Fruit fly (Drosophila melanogaster) whole organism, embryonic: ENCODE data around the gene CG10194.
A peak's percentile ranks its signal among the peaks of the same experiment; 100 is the strongest.

Experiments used
- CG10321 ChIP-seq: fragments of 200-800 bp; sonication (Bioruptor generic); IDR thresholded peaks from 2 replicates; pipeline ENCODE4 v1.3.6; 2022; ENCODE audit warnings: missing biosample characterization, missing genetic modification characterization
- CG12155 ChIP-seq: fragments of 200-800 bp; sonication (Bioruptor generic); optimal IDR thresholded peaks from 3 replicates; lab custom pipeline; 2016; ENCODE audit warnings: missing biosample characterization, missing genetic modification characterization
- CG13775 ChIP-seq: fragments of 200-800 bp; sonication (Bioruptor generic); optimal IDR thresholded peaks from 3 replicates; lab custom pipeline; 2017; ENCODE audit warnings: missing biosample characterization, mild to moderate bottlenecking, missing genetic modification characterization
- CG33213 ChIP-seq: fragments of 200-800 bp; sonication (Bioruptor generic); optimal IDR thresholded peaks from 3 replicates; lab custom pipeline; 2016; ENCODE audit warnings: missing biosample characterization, missing genetic modification characterization
- CG33557 ChIP-seq: fragments of 200-800 bp; sonication (Bioruptor generic); optimal IDR thresholded peaks from 2 replicates; lab custom pipeline; 2019; ENCODE audit warnings: missing biosample characterization, mild to moderate bottlenecking, missing genetic modification characterization, moderate library complexity
- CG34224 ChIP-seq: fragments of 200-800 bp; sonication (Bioruptor generic); IDR thresholded peaks from 3 replicates; pipeline ENCODE4 v1.3.6; 2022; ENCODE audit warnings: missing biosample characterization, missing genetic modification characterization; ENCODE audit not compliant: partially characterized antibody
- CG3847 ChIP-seq: fragments of 200-800 bp; sonication (Bioruptor generic); IDR thresholded peaks from 2 replicates; pipeline ENCODE4 v1.3.6; 2022; ENCODE audit warnings: missing biosample characterization, missing genetic modification characterization
- CG4404 ChIP-seq: fragments of 200-800 bp; sonication (Bioruptor generic); IDR thresholded peaks from 2 replicates; pipeline ENCODE4 v1.3.6; 2022; ENCODE audit warnings: missing biosample characterization, missing genetic modification characterization
- CG7271 ChIP-seq: fragments of 200-800 bp; sonication (Bioruptor generic); optimal IDR thresholded peaks from 2 replicates; lab custom pipeline; 2018; ENCODE audit warnings: missing biosample characterization, mild to moderate bottlenecking, missing genetic modification characterization, moderate library complexity
- CG7745 ChIP-seq: fragments of 200-800 bp; sonication (Bioruptor generic); optimal IDR thresholded peaks from 2 replicates; lab custom pipeline; 2018; ENCODE audit warnings: missing biosample characterization, mild to moderate bottlenecking, missing genetic modification characterization, moderate library complexity
- CG8359 ChIP-seq: fragments of 200-800 bp; sonication (Bioruptor generic); optimal IDR thresholded peaks from 2 replicates; lab custom pipeline; 2017; ENCODE audit warnings: missing biosample characterization, mild to moderate bottlenecking, missing genetic modification characterization, borderline replicate concordance
- CTCF ChIP-seq: fragments of 200-800 bp; sonication (Bioruptor generic); optimal IDR thresholded peaks from 2 replicates; lab custom pipeline; 2017; ENCODE audit warnings: missing biosample characterization, mild to moderate bottlenecking, missing genetic modification characterization, moderate library complexity
- Dad ChIP-seq: fragments of 200-800 bp; sonication (Bioruptor generic); optimal IDR thresholded peaks from 3 replicates; lab custom pipeline; 2016; ENCODE audit warnings: missing biosample characterization, missing genetic modification characterization
- Dbx ChIP-seq: fragments of 200-800 bp; sonication (Bioruptor generic); IDR thresholded peaks from 3 replicates; pipeline ENCODE4 v1.3.6; 2022; ENCODE audit warnings: missing biosample characterization, missing genetic modification characterization
- Dref ChIP-seq: fragments of 200-800 bp; sonication (Bioruptor generic); IDR thresholded peaks from 2 replicates; pipeline ENCODE4 v1.3.6; 2022; ENCODE audit warnings: missing biosample characterization, missing genetic modification characterization
- Ets65A ChIP-seq: fragments of 200-800 bp; sonication (Bioruptor generic); peaks from one replicate; lab custom pipeline; 2016; ENCODE audit warnings: missing biosample characterization, missing genetic modification characterization
- Hr3 ChIP-seq: fragments of 200-800 bp; sonication (Bioruptor generic); optimal IDR thresholded peaks from 3 replicates; lab custom pipeline; 2016; ENCODE audit warnings: missing biosample characterization, missing genetic modification characterization
- Hr51 ChIP-seq, 2 experiments: fragments of 200-800 bp; sonication (Bioruptor generic); optimal IDR thresholded peaks; 2 replicates in 1 of 2; 3 replicates in 1 of 2; lab custom pipeline; 2016 to 2018; ENCODE audit warnings: missing biosample characterization in 2 of 2, missing genetic modification characterization in 2 of 2, mild to moderate bottlenecking in 1 of 2, moderate library complexity in 1 of 2
- Hsf ChIP-seq: fragments of 200-800 bp; sonication (Bioruptor generic); optimal IDR thresholded peaks from 3 replicates; lab custom pipeline; 2016; ENCODE audit warnings: missing biosample characterization, missing genetic modification characterization
- MESR4 ChIP-seq: fragments of 200-800 bp; sonication (Bioruptor generic); optimal IDR thresholded peaks from 2 replicates; lab custom pipeline; 2018; ENCODE audit warnings: missing biosample characterization, mild to moderate bottlenecking, missing genetic modification characterization, moderate library complexity
- Med ChIP-seq: fragments of 200-800 bp; sonication (Bioruptor generic); peaks from one replicate; lab custom pipeline; 2016; ENCODE audit warnings: missing biosample characterization, missing genetic modification characterization, mild to moderate bottlenecking, inconsistent platforms, moderate library complexity
- Pdp1 ChIP-seq, 2 experiments: fragments of 200-800 bp; sonication (Bioruptor generic); optimal IDR thresholded peaks; 3 replicates each; lab custom pipeline; 2016; ENCODE audit warnings: missing biosample characterization in 2 of 2, missing genetic modification characterization in 2 of 2, mild to moderate bottlenecking in 1 of 2, moderate library complexity in 1 of 2
- Ptx1 ChIP-seq: fragments of 200-800 bp; sonication (Bioruptor generic); IDR thresholded peaks from 2 replicates; pipeline ENCODE4 v1.3.6; 2022; ENCODE audit warnings: missing biosample characterization, missing genetic modification characterization
- Six4 ChIP-seq: fragments of 200-800 bp; sonication (Bioruptor generic); optimal IDR thresholded peaks from 2 replicates; lab custom pipeline; 2016; ENCODE audit warnings: missing biosample characterization, missing genetic modification characterization
- Tbp ChIP-seq: fragments of >200 bp; optimal IDR thresholded peaks from 2 replicates; lab custom pipeline; 2018; ENCODE audit warnings: missing biosample characterization, missing genetic modification characterization
- YL-1 ChIP-seq: fragments of 200-800 bp; sonication (Bioruptor generic); optimal IDR thresholded peaks from 3 replicates; lab custom pipeline; 2017; ENCODE audit warnings: missing biosample characterization, mild to moderate bottlenecking, missing genetic modification characterization
- al ChIP-seq: fragments of 200-800 bp; sonication (Bioruptor generic); IDR thresholded peaks from 2 replicates; pipeline ENCODE4 v1.3.6; 2022; ENCODE audit warnings: missing biosample characterization, missing genetic modification characterization
- caup ChIP-seq: fragments of 200-800 bp; sonication (Bioruptor generic); optimal IDR thresholded peaks from 3 replicates; lab custom pipeline; 2017; ENCODE audit warnings: missing biosample characterization, mild to moderate bottlenecking, missing genetic modification characterization, moderate library complexity; ENCODE audit not compliant: severe bottlenecking
- cg ChIP-seq: fragments of 200-800 bp; sonication (Bioruptor generic); optimal IDR thresholded peaks from 3 replicates; lab custom pipeline; 2019; ENCODE audit warnings: missing biosample characterization, mild to moderate bottlenecking, missing genetic modification characterization, moderate library complexity
- chif ChIP-seq, 2 experiments: fragments of 200-800 bp; sonication (Bioruptor generic); optimal IDR thresholded peaks; 3 replicates each; lab custom pipeline; 2016; ENCODE audit warnings: missing biosample characterization in 2 of 2, missing genetic modification characterization in 2 of 2
- crol ChIP-seq: fragments of 200-800 bp; sonication (Bioruptor generic); IDR thresholded peaks from 2 replicates; pipeline ENCODE4 v1.3.6; 2022; ENCODE audit warnings: missing biosample characterization, missing genetic modification characterization
- crp ChIP-seq, 2 experiments: fragments of 200-800 bp; sonication (Bioruptor generic); optimal IDR thresholded peaks; 2 replicates in 1 of 2; 3 replicates in 1 of 2; lab custom pipeline; 2017; ENCODE audit warnings: missing biosample characterization in 2 of 2, missing genetic modification characterization in 2 of 2, mild to moderate bottlenecking in 1 of 2, moderate library complexity in 1 of 2
- dm ChIP-seq: fragments of 200-800 bp; sonication (Bioruptor generic); optimal IDR thresholded peaks from 3 replicates; lab custom pipeline; 2016; ENCODE audit warnings: missing biosample characterization, missing genetic modification characterization
- dpn ChIP-seq, 2 experiments: fragments of 200-800 bp; sonication (Bioruptor generic); optimal IDR thresholded peaks; 3 replicates each; lab custom pipeline; 2016; ENCODE audit warnings: missing biosample characterization in 2 of 2, missing genetic modification characterization in 2 of 2
- ewg ChIP-seq: fragments of 200-800 bp; sonication (Bioruptor generic); optimal IDR thresholded peaks from 3 replicates; lab custom pipeline; 2017; ENCODE audit warnings: mild to moderate bottlenecking, missing biosample characterization, missing genetic modification reagents, missing genetic modification characterization
- gro ChIP-seq: fragments of 200-800 bp; sonication (Bioruptor generic); optimal IDR thresholded peaks from 2 replicates; lab custom pipeline; 2016; ENCODE audit warnings: missing biosample characterization, missing genetic modification characterization
- hbn ChIP-seq: fragments of 200-800 bp; sonication (Bioruptor generic); IDR thresholded peaks from 2 replicates; pipeline ENCODE4 v1.3.6; 2022; ENCODE audit warnings: missing biosample characterization, missing genetic modification characterization; ENCODE audit not compliant: partially characterized antibody
- inv ChIP-seq: fragments of 200-800 bp; sonication (Bioruptor generic); IDR thresholded peaks from 2 replicates; pipeline ENCODE4 v1.3.6; 2022; ENCODE audit warnings: missing biosample characterization, missing genetic modification characterization; ENCODE audit not compliant: partially characterized antibody
- lilli ChIP-seq: fragments of 200-800 bp; sonication (Bioruptor generic); optimal IDR thresholded peaks from 3 replicates; lab custom pipeline; 2016; ENCODE audit warnings: missing biosample characterization, missing genetic modification characterization
- pum ChIP-seq: fragments of 200-800 bp; sonication (Bioruptor generic); optimal IDR thresholded peaks from 2 replicates; lab custom pipeline; 2016; ENCODE audit warnings: missing biosample characterization, missing genetic modification characterization
- scrt ChIP-seq: fragments of 200-800 bp; sonication (Bioruptor generic); optimal IDR thresholded peaks from 2 replicates; lab custom pipeline; 2018; ENCODE audit warnings: missing biosample characterization, mild to moderate bottlenecking, missing genetic modification characterization, moderate library complexity
- sens ChIP-seq: fragments of 200-800 bp; sonication (Bioruptor generic); peaks from one replicate; lab custom pipeline; 2016; ENCODE audit warnings: missing biosample characterization, missing genetic modification characterization
- seq ChIP-seq: fragments of 200-800 bp; sonication (Bioruptor generic); IDR thresholded peaks from 2 replicates; pipeline ENCODE4 v1.3.6; 2022; ENCODE audit warnings: missing biosample characterization, missing genetic modification characterization
- tin ChIP-seq: fragments of 200-800 bp; sonication (Bioruptor generic); optimal IDR thresholded peaks from 3 replicates; lab custom pipeline; 2016; ENCODE audit warnings: missing biosample characterization, missing genetic modification characterization
- vfl ChIP-seq: fragments of 200-800 bp; sonication (Bioruptor generic); optimal IDR thresholded peaks from 2 replicates; lab custom pipeline; 2016; ENCODE audit warnings: missing biosample characterization, missing genetic modification characterization

CG10194 gene

dm6 chr2L:19517154-19517814, 27.4 kb upstream of the CG10194 start, which contains the start of gene Hasp (continued):
- TF ChIP-seq Hr3, result peak; percentile 6
- peak; percentile 65 for TF ChIP-seq tin (GFP tag; lab: Kevin White, UChicago)
- peak; percentile 35 for TF ChIP-seq CG7271 (tag; lab: Kevin White, UChicago)
- TF ChIP-seq caup (GFP tag; lab: Kevin White, UChicago), result peak; percentile 51
- no peak for TF ChIP-seq al (GFP tag; lab: Robert Waterston, UW)
- no peak for TF ChIP-seq gro (GFP tag; lab: Kevin White, UChicago)
- TF ChIP-seq hbn (GFP tag; lab: Robert Waterston, UW), result peak; percentile 53; the same call in 1 of the 2 replicates
- peak; percentile 18 for TF ChIP-seq Hsf (GFP tag; lab: Kevin White, UChicago)
- peak; percentile 26 for TF ChIP-seq CG13775 (GFP tag; lab: Kevin White, UChicago)
- peak; percentile 51 for TF ChIP-seq Ptx1 (GFP tag; lab: Robert Waterston, UW)
- TF ChIP-seq pum (GFP tag; lab: Kevin White, UChicago), result no peak
- no peak for TF ChIP-seq CG8359 (GFP tag; lab: Kevin White, UChicago)
- TF ChIP-seq vfl (GFP tag; lab: Kevin White, UChicago), result peak; percentile 0

DNA sequence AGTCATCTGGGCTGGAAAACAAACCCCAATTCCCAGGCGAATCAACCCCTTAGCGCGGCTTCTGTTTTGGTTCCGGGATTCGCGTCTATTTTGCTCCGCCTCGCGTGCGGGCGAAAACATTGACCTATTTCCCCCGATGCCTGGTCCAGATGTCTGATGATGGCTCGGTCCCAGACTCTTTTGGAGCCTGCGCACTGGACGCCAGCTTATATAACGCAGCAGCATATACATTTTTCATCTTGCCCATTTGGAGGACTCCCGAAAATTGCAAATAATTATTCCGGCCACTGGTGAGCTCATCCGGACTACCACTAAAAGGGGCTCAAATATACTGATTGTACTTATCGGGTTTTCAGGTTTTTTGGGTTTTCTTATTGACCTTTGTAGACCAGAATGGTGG, 26.2 kb upstream of the CG10194 start:
- TF ChIP-seq crp (GFP tag; optimal IDR thresholded peaks at IDR 0.05; lab: Kevin White, UChicago), result peak in 1 of 2 experiments; percentile 9
- peak in 1 of 2 experiments; percentile 79 for TF ChIP-seq Pdp1 (GFP tag; optimal IDR thresholded peaks at IDR 0.05; lab: Kevin White, UChicago)
- TF ChIP-seq CG4404 (GFP tag; lab: Robert Waterston, UW), result no peak
- no peak for TF ChIP-seq CG10321 (GFP tag; lab: Robert Waterston, UW)
- peak; percentile 16; the same call in 1 of the 2 replicates for TF ChIP-seq seq
- TF ChIP-seq Med, result peak; percentile 53
- TF ChIP-seq ewg (GFP tag; lab: Kevin White, UChicago), result peak; percentile 80
- TF ChIP-seq, all 482 proteins: peak for 5

DNA sequence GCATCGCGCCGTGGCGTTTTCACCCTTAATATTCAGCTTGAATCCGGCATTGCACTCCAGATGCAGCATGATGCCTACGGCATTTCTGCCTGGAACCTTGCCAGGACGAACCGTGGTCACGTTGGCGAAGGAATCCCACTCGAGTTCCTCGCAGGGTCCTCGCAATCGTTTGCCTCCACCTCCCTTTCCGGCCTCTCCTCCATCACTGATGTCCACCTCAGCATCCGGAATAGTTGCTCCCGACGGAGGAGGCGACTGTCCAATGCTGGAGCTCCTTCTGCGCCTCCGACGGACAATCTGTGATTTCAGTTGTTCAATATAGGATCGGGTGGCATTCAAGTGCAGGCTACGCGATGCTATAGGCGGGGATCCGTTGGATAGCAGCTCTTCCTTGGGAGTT, 22.3 kb upstream of the CG10194 start:
- TF ChIP-seq CG33213 (GFP tag; lab: Kevin White, UChicago) (no peak), Ets65A (GFP tag; lab: Kevin White, UChicago) (peak; percentile 91), cg (GFP tag; lab: Kevin White, UChicago) (no peak), Hr51 (GFP tag; optimal IDR thresholded peaks at IDR 0.05; lab: Kevin White, UChicago) (no peak), scrt (GFP tag; lab: Kevin White, UChicago) (no peak), CG7745 (tag; lab: Kevin White, UChicago) (no peak)

DNA sequence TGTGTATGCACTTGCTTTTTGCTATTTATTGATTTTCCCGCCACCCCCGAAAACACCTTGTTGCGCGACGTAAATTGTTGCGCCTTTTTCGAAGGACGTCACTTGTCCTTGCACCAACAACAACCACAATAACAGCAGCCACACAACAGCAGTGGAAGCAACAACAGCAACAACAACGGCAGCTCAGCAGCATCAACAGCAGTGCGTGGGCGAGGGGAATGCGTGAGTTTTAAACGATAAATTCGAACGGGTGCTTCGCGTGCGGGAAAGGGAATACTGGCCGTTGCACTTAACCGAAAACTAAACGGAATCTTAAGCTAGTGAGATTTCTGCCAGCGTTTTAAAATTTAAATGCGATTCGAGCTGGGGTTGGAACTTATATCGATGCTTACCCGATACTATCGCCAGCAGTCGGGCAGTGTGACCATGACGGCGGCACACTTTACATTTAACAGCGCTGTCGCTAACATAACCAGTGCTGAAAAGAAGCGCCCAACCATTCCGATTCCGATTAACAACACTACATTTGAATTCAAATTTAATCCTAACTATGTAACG, 18.5 kb upstream of the CG10194 start, which contains the start of gene cyst:
Gene cyst, minus strand, starts transcription at position 404 of the 558 bp plus-strand sequence.
- TF ChIP-seq chif (GFP tag; optimal IDR thresholded peaks at IDR 0.05; lab: Kevin White, UChicago) (no peak), sens (GFP tag; lab: Kevin White, UChicago) (peak; percentile 83), Tbp (GFP tag; lab: Kevin White, UChicago) (no peak), CG33557 (GFP tag; lab: Kevin White, UChicago) (no peak), Med (peak; percentile 90), dpn (GFP tag; optimal IDR thresholded peaks at IDR 0.05; lab: Kevin White, UChicago) (peak; percentile 39 to 54), YL-1 (GFP tag; lab: Kevin White, UChicago) (peak; percentile 91), Dbx (GFP tag; lab: Robert Waterston, UW) (peak; percentile 68; the same call in 1 of the 3 replicates), MESR4 (GFP tag; lab: Kevin White, UChicago) (peak; percentile 82), Dref (GFP tag; lab: Robert Waterston, UW) (peak; percentile 69), CTCF (GFP tag; lab: Kevin White, UChicago) (peak; percentile 18), Six4 (GFP tag; lab: Kevin White, UChicago) (peak; percentile 9), Dad (GFP tag; lab: Kevin White, UChicago) (peak; percentile 66), dm (GFP tag; lab: Kevin White, UChicago) (peak; percentile 36), CG3847 (GFP tag; lab: Robert Waterston, UW) (peak; percentile 82), inv (peak; percentile 94), CG34224 (GFP tag; lab: Robert Waterston, UW) (peak; percentile 95), crol (GFP tag; lab: Robert Waterston, UW) (peak; percentile 72), lilli (GFP tag; lab: Kevin White, UChicago) (peak; percentile 53), CG12155 (peak; percentile 42)
